Fruit fly (Drosophila melanogaster) whole organism, embryonic: ENCODE measurements around the gene CG7579.

ENCODE experiments used
- Abd-B ChIP-seq: fragments of 200-800 bp; sonication (Bioruptor generic); optimal IDR thresholded peaks from 2 replicates; lab custom pipeline; 2018; ENCODE audit warnings: missing biosample characterization, mild to moderate bottlenecking, missing genetic modification characterization, moderate library complexity
- Bdp1 ChIP-seq: fragments of 200-800 bp; sonication (Bioruptor generic); optimal IDR thresholded peaks from 3 replicates; lab custom pipeline; 2016; ENCODE audit warnings: missing biosample characterization, missing genetic modification characterization
- CG10267 ChIP-seq: fragments of 200-800 bp; sonication (Bioruptor generic); optimal IDR thresholded peaks from 2 replicates; lab custom pipeline; 2018; ENCODE audit warnings: missing biosample characterization, mild to moderate bottlenecking, missing genetic modification characterization, moderate library complexity
- CG10654 ChIP-seq: fragments of 200-800 bp; sonication (Bioruptor generic); optimal IDR thresholded peaks from 2 replicates; lab custom pipeline; 2016; ENCODE audit warnings: missing biosample characterization, missing genetic modification characterization
- CG11723 ChIP-seq: fragments of 200-800 bp; sonication (Bioruptor generic); optimal IDR thresholded peaks from 2 replicates; lab custom pipeline; 2017; ENCODE audit warnings: missing biosample characterization, mild to moderate bottlenecking, missing genetic modification characterization
- CG12236 ChIP-seq: fragments of 200-800 bp; sonication (Bioruptor generic); optimal IDR thresholded peaks from 2 replicates; lab custom pipeline; 2016; ENCODE audit warnings: missing biosample characterization, missing genetic modification characterization
- CG14965 ChIP-seq: fragments of 200-800 bp; sonication (Bioruptor generic); optimal IDR thresholded peaks from 2 replicates; lab custom pipeline; 2016; ENCODE audit warnings: missing biosample characterization, missing genetic modification characterization, borderline replicate concordance
- CG3281 ChIP-seq: fragments of 200-800 bp; sonication (Bioruptor generic); optimal IDR thresholded peaks from 3 replicates; lab custom pipeline; 2017; ENCODE audit warnings: missing biosample characterization, mild to moderate bottlenecking, missing genetic modification characterization
- CG34376 ChIP-seq: fragments of 200-800 bp; sonication (Bioruptor generic); optimal IDR thresholded peaks from 2 replicates; lab custom pipeline; 2018; ENCODE audit warnings: missing biosample characterization, mild to moderate bottlenecking, missing genetic modification characterization
- CG5180 ChIP-seq: fragments of 200-800 bp; sonication (Bioruptor generic); optimal IDR thresholded peaks from 3 replicates; lab custom pipeline; 2017; ENCODE audit warnings: missing biosample characterization, missing genetic modification characterization, mild to moderate bottlenecking, moderate library complexity, missing genetic modification reagents
- CG8388 ChIP-seq: fragments of 200-800 bp; sonication (Bioruptor generic); optimal IDR thresholded peaks from 2 replicates; lab custom pipeline; 2019; ENCODE audit warnings: missing biosample characterization, mild to moderate bottlenecking, missing genetic modification characterization, moderate library complexity
- CrebB ChIP-seq: fragments of 200-800 bp; sonication (Bioruptor generic); optimal IDR thresholded peaks from 3 replicates; lab custom pipeline; 2018; ENCODE audit warnings: missing biosample characterization, mild to moderate bottlenecking, missing genetic modification characterization
- Dbx ChIP-seq: fragments of 200-800 bp; sonication (Bioruptor generic); IDR thresholded peaks from 3 replicates; pipeline ENCODE4 v1.3.6; 2022; ENCODE audit warnings: missing biosample characterization, missing genetic modification characterization
- Dref ChIP-seq: fragments of 200-800 bp; sonication (Bioruptor generic); IDR thresholded peaks from 2 replicates; pipeline ENCODE4 v1.3.6; 2022; ENCODE audit warnings: missing biosample characterization, missing genetic modification characterization
- E2f1 ChIP-seq: fragments of 200-800 bp; sonication (Bioruptor generic); IDR thresholded peaks from 2 replicates; pipeline ENCODE4 v1.3.6; 2022; ENCODE audit warnings: missing biosample characterization, missing genetic modification characterization
- Ets65A ChIP-seq: fragments of 200-800 bp; sonication (Bioruptor generic); peaks from one replicate; lab custom pipeline; 2016; ENCODE audit warnings: missing biosample characterization, missing genetic modification characterization
- GATAe ChIP-seq: fragments of 200-800 bp; sonication (Bioruptor generic); conservative IDR thresholded peaks from 2 replicates; pipeline ENCODE4 v1.3.6; 2022; ENCODE audit warnings: missing biosample characterization, missing genetic modification characterization
- Hmx ChIP-seq: fragments of 200-800 bp; sonication (Bioruptor generic); optimal IDR thresholded peaks from 2 replicates; lab custom pipeline; 2016; ENCODE audit warnings: missing biosample characterization, missing genetic modification characterization
- Hr51 ChIP-seq, 2 experiments: fragments of 200-800 bp; sonication (Bioruptor generic); optimal IDR thresholded peaks; 2 replicates in 1 of 2; 3 replicates in 1 of 2; lab custom pipeline; 2016 to 2018; ENCODE audit warnings: missing biosample characterization in 2 of 2, missing genetic modification characterization in 2 of 2, mild to moderate bottlenecking in 1 of 2, moderate library complexity in 1 of 2
- Jarid2 ChIP-seq: fragments of 200-800 bp; sonication (Bioruptor generic); optimal IDR thresholded peaks from 3 replicates; lab custom pipeline; 2017; ENCODE audit warnings: mild to moderate bottlenecking, missing biosample characterization, missing genetic modification reagents, missing genetic modification characterization
- Lim3 ChIP-seq: fragments of 200-800 bp; sonication (Bioruptor generic); IDR thresholded peaks from 2 replicates; pipeline ENCODE4 v1.3.6; 2022; ENCODE audit warnings: missing biosample characterization, missing genetic modification characterization
- Neu2 ChIP-seq: fragments of 200-800 bp; sonication (Bioruptor generic); optimal IDR thresholded peaks from 3 replicates; lab custom pipeline; 2016; ENCODE audit warnings: missing biosample characterization, missing genetic modification characterization, borderline replicate concordance
- Opbp ChIP-seq: fragments of 200-800 bp; sonication (Bioruptor generic); IDR thresholded peaks from 3 replicates; pipeline ENCODE4 v1.3.6; 2022; ENCODE audit warnings: missing biosample characterization, missing genetic modification characterization; ENCODE audit not compliant: partially characterized antibody
- Rx ChIP-seq: fragments of 200-800 bp; sonication (Bioruptor generic); IDR thresholded peaks from 2 replicates; pipeline ENCODE4 v1.3.6; 2022; ENCODE audit warnings: missing biosample characterization, missing genetic modification characterization
- Sry-δ ChIP-seq: fragments of 200-800 bp; sonication (Bioruptor generic); optimal IDR thresholded peaks from 2 replicates; lab custom pipeline; 2016; ENCODE audit warnings: missing biosample characterization, missing genetic modification characterization
- al ChIP-seq: fragments of 200-800 bp; sonication (Bioruptor generic); IDR thresholded peaks from 2 replicates; pipeline ENCODE4 v1.3.6; 2022; ENCODE audit warnings: missing biosample characterization, missing genetic modification characterization
- br ChIP-seq: fragments of >200 bp; optimal IDR thresholded peaks from 2 replicates; lab custom pipeline; 2017
- ci ChIP-seq: fragments of 200-800 bp; sonication (Bioruptor generic); IDR thresholded peaks from 3 replicates; pipeline ENCODE4 v1.3.6; 2022; ENCODE audit warnings: missing biosample characterization, missing genetic modification characterization
- da ChIP-seq: fragments of 200-800 bp; sonication (Bioruptor generic); optimal IDR thresholded peaks from 2 replicates; lab custom pipeline; 2016; ENCODE audit warnings: missing biosample characterization, missing genetic modification characterization
- fd102C ChIP-seq: fragments of 200-800 bp; sonication (Bioruptor generic); optimal IDR thresholded peaks from 2 replicates; lab custom pipeline; 2018; ENCODE audit warnings: missing biosample characterization, mild to moderate bottlenecking, missing genetic modification characterization, moderate library complexity
- gcm ChIP-seq: fragments of 200-800 bp; sonication (Bioruptor generic); optimal IDR thresholded peaks from 2 replicates; lab custom pipeline; 2019; ENCODE audit warnings: missing biosample characterization, mild to moderate bottlenecking, missing genetic modification characterization, moderate library complexity
- jigr1 ChIP-seq: fragments of 200-800 bp; sonication (Bioruptor generic); IDR thresholded peaks from 3 replicates; pipeline ENCODE4 v1.3.6; 2022; ENCODE audit warnings: missing biosample characterization, missing genetic modification characterization
- lmd ChIP-seq: fragments of 200-800 bp; sonication (Bioruptor generic); IDR thresholded peaks from 2 replicates; pipeline ENCODE4 v1.3.6; 2022; ENCODE audit warnings: missing biosample characterization, missing genetic modification characterization
- maf-S ChIP-seq: fragments of 200-800 bp; sonication (Bioruptor generic); optimal IDR thresholded peaks from 2 replicates; lab custom pipeline; 2016; ENCODE audit warnings: missing biosample characterization, missing genetic modification characterization
- pzg ChIP-seq: fragments of 200-800 bp; sonication (Bioruptor generic); optimal IDR thresholded peaks from 3 replicates; lab custom pipeline; 2018; ENCODE audit warnings: missing biosample characterization, mild to moderate bottlenecking, missing genetic modification characterization, moderate library complexity
- salm ChIP-seq: fragments of 200-800 bp; sonication (Bioruptor generic); optimal IDR thresholded peaks from 2 replicates; lab custom pipeline; 2018; ENCODE audit warnings: missing biosample characterization, mild to moderate bottlenecking, missing genetic modification characterization
- sens ChIP-seq: fragments of 200-800 bp; sonication (Bioruptor generic); peaks from one replicate; lab custom pipeline; 2016; ENCODE audit warnings: missing biosample characterization, missing genetic modification characterization
- sima ChIP-seq: fragments of 200-800 bp; sonication (Bioruptor generic); optimal IDR thresholded peaks from 2 replicates; lab custom pipeline; 2016; ENCODE audit warnings: missing biosample characterization, missing genetic modification characterization

Gene CG7579

DNA sequence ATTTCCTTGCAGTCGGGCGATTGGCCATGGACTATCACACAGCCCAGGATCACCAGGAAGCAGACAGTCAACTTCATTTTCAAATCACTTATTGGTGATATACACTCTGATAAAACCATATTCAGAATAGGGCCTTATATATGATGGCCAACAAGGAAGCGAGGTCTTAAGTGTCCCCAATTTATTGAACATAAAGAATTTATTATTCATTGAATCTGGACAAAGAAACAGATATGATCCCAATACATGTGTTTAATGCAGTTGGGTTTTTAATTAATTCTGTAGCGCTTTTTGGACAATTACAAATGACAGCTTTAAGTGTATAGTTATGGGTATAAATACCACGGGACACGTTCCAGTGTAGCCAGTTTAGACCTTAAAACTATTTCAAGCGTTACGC, 23.9 kb downstream of the CG7579 start, which contains the start of the genes Eig71Eh and Eig71Ei:
Eig71Eh (minus strand) TSS at position 101 of the 400 bp plus-strand sequence.
Eig71Ei (plus strand) TSS at position 367 of the 400 bp plus-strand sequence.
- TF ChIP-seq Sry-δ (GFP tag; lab: Kevin White, UChicago) (no peak), Bdp1 (GFP tag; lab: Kevin White, UChicago) (no peak), Hr51 (GFP tag; optimal IDR thresholded peaks at IDR 0.05; lab: Kevin White, UChicago) (no peak), CG11723 (GFP tag; lab: Kevin White, UChicago) (no peak), jigr1 (GFP tag; lab: Robert Waterston, UW) (no peak), sens (GFP tag; lab: Kevin White, UChicago) (peak; percentile 48)

DNA sequence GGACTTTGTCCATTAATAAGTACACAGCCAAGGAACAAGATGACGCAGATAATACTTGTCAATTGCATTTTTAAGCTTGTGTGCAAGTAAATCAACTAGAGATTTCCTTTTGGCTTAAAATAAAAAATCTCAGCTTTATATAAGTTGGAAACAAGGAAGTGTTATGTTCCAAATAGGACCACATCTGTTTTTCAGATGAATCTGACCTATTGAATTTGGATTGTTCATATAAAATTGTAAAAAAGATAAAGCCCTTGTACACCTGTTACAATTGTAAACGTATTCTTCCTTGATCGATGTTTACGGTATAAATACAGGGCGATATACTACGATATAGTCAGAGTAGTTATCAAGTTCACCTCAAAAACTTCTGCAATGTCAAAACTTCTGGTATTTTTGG, 26.0 kb downstream of the CG7579 start, which contains the start of the genes Eig71Ef and Eig71Eg:
Eig71Ef (minus strand) TSS at position 101 of the 400 bp plus-strand sequence.
Eig71Eg (plus strand) TSS at position 339 of the 400 bp plus-strand sequence.
- TF ChIP-seq CG5180 (no peak), fd102C (GFP tag; lab: Kevin White, UChicago) (no peak), CG14965 (GFP tag; lab: Kevin White, UChicago) (no peak), salm (tag; lab: Kevin White, UChicago) (no peak), br (lab: Kevin White, UChicago) (no peak), CG10267 (tag; lab: Kevin White, UChicago) (no peak), maf-S (GFP tag; lab: Kevin White, UChicago) (no peak), Abd-B (GFP tag; lab: Kevin White, UChicago) (no peak), ci (GFP tag; lab: Robert Waterston, UW) (no peak), Dbx (GFP tag; lab: Robert Waterston, UW) (no peak), CrebB (no peak), Opbp (GFP tag; lab: Robert Waterston, UW) (no peak)

DNA sequence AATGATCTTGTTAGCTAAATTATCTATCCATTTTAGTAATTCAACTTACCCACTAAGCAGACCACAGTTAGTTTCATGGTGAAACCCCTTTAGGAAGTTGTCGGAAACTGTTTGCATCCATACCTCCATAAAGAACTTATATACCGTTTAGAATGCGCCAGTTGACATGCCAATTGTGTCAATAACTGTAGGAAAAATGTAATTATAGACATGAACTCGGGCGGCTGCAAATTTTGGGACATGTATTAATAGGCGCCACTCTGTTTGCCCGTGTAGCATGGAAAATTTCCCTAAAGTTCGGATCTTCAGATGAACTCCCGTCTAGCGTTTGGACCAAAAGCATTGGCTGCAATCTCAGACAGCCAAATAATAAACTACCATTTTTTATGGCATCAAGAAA, 27.3 kb downstream of the CG7579 start, which contains the start of gene Eig71Ee:
Eig71Ee (minus strand) TSS at position 101 of the 400 bp plus-strand sequence.
- TF ChIP-seq Ets65A (GFP tag; lab: Kevin White, UChicago): peak; percentile 24
- TF ChIP-seq E2f1 (GFP tag; lab: Robert Waterston, UW): no peak
- no peak for TF ChIP-seq sima (GFP tag; lab: Kevin White, UChicago)
- TF ChIP-seq, all 482 proteins: peak for 1

DNA sequence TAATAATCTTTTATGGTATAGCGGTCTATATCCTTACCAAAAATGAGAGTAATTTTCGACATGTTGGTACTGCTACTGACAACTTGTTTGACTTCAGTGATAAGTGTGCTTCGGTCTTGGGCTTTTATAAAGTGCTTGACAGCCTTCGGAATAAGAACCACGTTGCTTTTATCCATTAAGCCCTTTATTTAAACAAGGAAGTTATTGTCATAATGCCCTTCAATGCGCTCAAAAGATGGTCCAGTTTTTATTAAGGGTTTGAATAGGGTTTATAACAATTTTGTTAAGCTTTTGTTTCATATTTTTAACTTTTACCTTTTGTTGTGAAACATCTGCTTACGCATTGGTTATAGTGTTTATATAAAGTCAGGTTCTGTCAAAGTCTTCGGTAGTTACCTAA, 31.1 kb downstream of the CG7579 start, which contains the start of the genes Eig71Ec and Eig71Ed:
Eig71Ec (minus strand) TSS at position 101 of the 400 bp plus-strand sequence.
Eig71Ed (plus strand) TSS at position 384 of the 400 bp plus-strand sequence.
- TF ChIP-seq Jarid2 (GFP tag; lab: Kevin White, UChicago) (no peak), CG12236 (GFP tag; lab: Kevin White, UChicago) (no peak), lmd (GFP tag; lab: Robert Waterston, UW) (no peak), al (GFP tag; lab: Robert Waterston, UW) (no peak), Dref (GFP tag; lab: Robert Waterston, UW) (no peak), Neu2 (GFP tag; lab: Kevin White, UChicago) (no peak), Hmx (GFP tag; lab: Kevin White, UChicago) (no peak), CG3281 (no peak), CG10654 (no peak), GATAe (no peak), Lim3 (GFP tag; lab: Robert Waterston, UW) (no peak), CG34376 (GFP tag; lab: Kevin White, UChicago) (no peak), da (GFP tag; lab: Kevin White, UChicago) (no peak), Rx (no peak), CrebB (no peak), gcm (GFP tag; lab: Kevin White, UChicago) (no peak), CG8388 (GFP tag; lab: Kevin White, UChicago) (no peak), pzg (GFP tag; lab: Kevin White, UChicago) (no peak)
